Fruit fly (Drosophila melanogaster) whole organism, wandering third instar larva: ENCODE data around the gene Alg1.
A peak's percentile ranks its signal among the peaks of the same experiment; 100 is the strongest.

ENCODE experiments used
- Abd-B ChIP-seq: fragments of >200 bp; optimal IDR thresholded peaks from 2 replicates; lab custom pipeline; 2017; ENCODE audit warnings: missing biosample characterization, missing genetic modification characterization
- CG32264 ChIP-seq: fragments of 200-800 bp; sonication (Bioruptor generic); optimal IDR thresholded peaks from 2 replicates; lab custom pipeline; 2016; ENCODE audit warnings: missing biosample characterization, missing genetic modification characterization
- CrebA ChIP-seq: fragments of 200-800 bp; sonication (Bioruptor generic); optimal IDR thresholded peaks from 2 replicates; lab custom pipeline; 2016; ENCODE audit warnings: missing biosample characterization, mild to moderate bottlenecking, missing genetic modification characterization, borderline replicate concordance
- Dfd ChIP-seq: fragments of >200 bp; optimal IDR thresholded peaks from 2 replicates; lab custom pipeline; 2017; ENCODE audit warnings: missing biosample characterization, missing genetic modification characterization
- Dif ChIP-seq: fragments of 200-275, 200-300 bp; sonication (Bioruptor generic); optimal IDR thresholded peaks from 2 replicates; lab custom pipeline; 2018; ENCODE audit warnings: missing biosample characterization, missing genetic modification characterization; ENCODE audit not compliant: partially characterized antibody
- GATAd ChIP-seq: sonication (Bioruptor generic); optimal IDR thresholded peaks from 2 replicates; lab custom pipeline; 2016; ENCODE audit warnings: missing biosample characterization, missing genetic modification characterization
- HLH106 ChIP-seq: fragments of 200-800 bp; optimal IDR thresholded peaks from 3 replicates; lab custom pipeline; 2019; ENCODE audit warnings: missing biosample characterization, mild to moderate bottlenecking, missing genetic modification characterization, moderate library complexity
- Hnf4 ChIP-seq: fragments of 200-800 bp; sonication (Bioruptor generic); optimal IDR thresholded peaks from 2 replicates; lab custom pipeline; 2016; ENCODE audit warnings: missing biosample characterization, mild to moderate bottlenecking, missing genetic modification characterization
- Hr78 ChIP-seq: fragments of >200 bp; optimal IDR thresholded peaks from 2 replicates; lab custom pipeline; 2017; ENCODE audit warnings: missing biosample characterization, missing genetic modification characterization
- Hr83 ChIP-seq: fragments of 200-300 bp; sonication (Bioruptor generic); optimal IDR thresholded peaks from 2 replicates; lab custom pipeline; 2016; ENCODE audit warnings: missing biosample characterization, mild to moderate bottlenecking, missing genetic modification characterization, moderate library complexity; ENCODE audit not compliant: poor library complexity, severe bottlenecking
- Jra ChIP-seq: sonication (Bioruptor generic); optimal IDR thresholded peaks from 2 replicates; lab custom pipeline; 2016; ENCODE audit warnings: missing biosample characterization, missing genetic modification characterization
- Mio ChIP-seq: sonication (Bioruptor generic); optimal IDR thresholded peaks from 2 replicates; lab custom pipeline; 2016; ENCODE audit warnings: missing biosample characterization, missing genetic modification characterization
- Myc ChIP-seq: fragments of >200 bp; optimal IDR thresholded peaks from 2 replicates; lab custom pipeline; 2017
- OdsH ChIP-seq: fragments of 200-800 bp; sonication (Bioruptor generic); optimal IDR thresholded peaks from 2 replicates; lab custom pipeline; 2016; ENCODE audit warnings: missing biosample characterization, mild to moderate bottlenecking, missing genetic modification characterization
- Rel ChIP-seq, 2 experiments: fragments of 200-800 bp; sonication (Bioruptor generic) in 1 of 2; optimal IDR thresholded peaks; 2 replicates in 1 of 2; 3 replicates in 1 of 2; lab custom pipeline; 2016 to 2019; ENCODE audit warnings: mild to moderate bottlenecking in 2 of 2, missing biosample characterization in 2 of 2, missing genetic modification characterization in 2 of 2, moderate library complexity in 1 of 2
- Sp1 ChIP-seq: fragments of 200-800 bp; sonication (Bioruptor generic); optimal IDR thresholded peaks from 3 replicates; lab custom pipeline; 2019; ENCODE audit warnings: missing biosample characterization, mild to moderate bottlenecking, missing genetic modification characterization, moderate library complexity
- Vsx2 ChIP-seq: fragments of 200-300, 225-300 bp; sonication (Bioruptor generic); optimal IDR thresholded peaks from 2 replicates; lab custom pipeline; 2018; ENCODE audit warnings: missing biosample characterization, missing genetic modification characterization; ENCODE audit not compliant: partially characterized antibody
- br ChIP-seq: fragments of 200-800 bp; sonication (Bioruptor generic); optimal IDR thresholded peaks from 2 replicates; lab custom pipeline; 2016; ENCODE audit warnings: missing biosample characterization, missing genetic modification characterization
- brk ChIP-seq: fragments of 200-800 bp; sonication (Bioruptor generic); optimal IDR thresholded peaks from 2 replicates; lab custom pipeline; 2016; ENCODE audit warnings: missing biosample characterization, mild to moderate bottlenecking, missing genetic modification characterization
- dmrt93B ChIP-seq: fragments of 200-800 bp; sonication (Bioruptor generic); optimal IDR thresholded peaks from 2 replicates; lab custom pipeline; 2018; ENCODE audit warnings: missing biosample characterization, mild to moderate bottlenecking, missing genetic modification characterization
- dsf ChIP-seq: sonication (Bioruptor generic); optimal IDR thresholded peaks from 2 replicates; lab custom pipeline; 2016; ENCODE audit warnings: missing biosample characterization, missing genetic modification characterization, borderline replicate concordance
- ey ChIP-seq: fragments of 200-800 bp; sonication (Bioruptor generic); optimal IDR thresholded peaks from 2 replicates; lab custom pipeline; 2016; ENCODE audit warnings: missing biosample characterization, missing genetic modification characterization
- foxo ChIP-seq, 2 experiments: fragments of 200-800 bp; sonication (Bioruptor generic); optimal IDR thresholded peaks; 2 replicates in 1 of 2; 3 replicates in 1 of 2; lab custom pipeline; 2016 to 2017; ENCODE audit warnings: missing biosample characterization in 2 of 2, missing genetic modification characterization in 2 of 2
- fru ChIP-seq: fragments of 200-800 bp; sonication (Bioruptor generic); optimal IDR thresholded peaks from 3 replicates; lab custom pipeline; 2016; ENCODE audit warnings: missing biosample characterization, mild to moderate bottlenecking, missing genetic modification characterization
- h ChIP-seq: fragments of 200-800 bp; sonication (Bioruptor generic); optimal IDR thresholded peaks from 3 replicates; lab custom pipeline; 2016; ENCODE audit warnings: missing biosample characterization, mild to moderate bottlenecking, missing genetic modification characterization
- jim ChIP-seq: fragments of 175-275, 200-325 bp; sonication (Bioruptor generic); optimal IDR thresholded peaks from 2 replicates; lab custom pipeline; 2016; ENCODE audit warnings: missing biosample characterization, mild to moderate bottlenecking, missing genetic modification characterization
- lola ChIP-seq: fragments of >200 bp; optimal IDR thresholded peaks from 2 replicates; lab custom pipeline; 2017; ENCODE audit warnings: missing biosample characterization, missing genetic modification characterization
- pan ChIP-seq: fragments of >200 bp; optimal IDR thresholded peaks from 2 replicates; lab custom pipeline; 2017
- rgr ChIP-seq: fragments of 200-800 bp; sonication (Bioruptor generic); optimal IDR thresholded peaks from 3 replicates; lab custom pipeline; 2016; ENCODE audit warnings: missing biosample characterization, mild to moderate bottlenecking, missing genetic modification characterization
- sage ChIP-seq: fragments of 200-800 bp; sonication (Bioruptor generic); optimal IDR thresholded peaks from 2 replicates; lab custom pipeline; 2016; ENCODE audit warnings: missing biosample characterization, mild to moderate bottlenecking, missing genetic modification characterization
- sv ChIP-seq: fragments of 200-800 bp; sonication (Bioruptor generic); optimal IDR thresholded peaks from 3 replicates; lab custom pipeline; 2016; ENCODE audit warnings: missing biosample characterization, missing genetic modification characterization
- tai ChIP-seq: sonication (Bioruptor generic); optimal IDR thresholded peaks from 2 replicates; lab custom pipeline; 2016; ENCODE audit warnings: missing biosample characterization, missing genetic modification characterization
- woc ChIP-seq: sonication (Bioruptor generic); optimal IDR thresholded peaks from 2 replicates; lab custom pipeline; 2016; ENCODE audit warnings: missing biosample characterization, mild to moderate bottlenecking, missing genetic modification characterization

Alg1 gene

dm6 chr3R:17793287-17793686, 17.6 kb downstream of the Alg1 start:
- no peak for TF ChIP-seq brk
- no peak for TF ChIP-seq foxo (GFP tag; optimal IDR thresholded peaks at IDR 0.05; lab: Kevin White, UChicago)
- no peak for TF ChIP-seq Rel (GFP tag; optimal IDR thresholded peaks at IDR 0.05; lab: Kevin White, UChicago)
- no peak for TF ChIP-seq Rel (tag; optimal IDR thresholded peaks at IDR 0.05; lab: Kevin White, UChicago)
- no peak for TF ChIP-seq pan (lab: Kevin White, UChicago)
- no peak for TF ChIP-seq tai
- no peak for TF ChIP-seq woc (GFP tag; lab: Kevin White, UChicago)
- TF ChIP-seq jim (GFP tag; lab: Kevin White, UChicago): no peak
- TF ChIP-seq Mio: no peak
- TF ChIP-seq fru (GFP tag; lab: Kevin White, UChicago): no peak
- TF ChIP-seq GATAd (GFP tag; lab: Kevin White, UChicago): no peak
- TF ChIP-seq Sp1 (GFP tag; lab: Kevin White, UChicago): no peak
- no peak for TF ChIP-seq Hr78

- TF ChIP-seq tai (no peak), sage (GFP tag; lab: Kevin White, UChicago) (no peak), dsf (GFP tag; lab: Kevin White, UChicago) (no peak), OdsH (GFP tag; lab: Kevin White, UChicago) (no peak), sv (GFP tag; lab: Kevin White, UChicago) (no peak), rgr (GFP tag; lab: Kevin White, UChicago) (no peak), br (GFP tag; lab: Kevin White, UChicago) (no peak), Myc (no peak), Mio (no peak), dmrt93B (GFP tag; lab: Kevin White, UChicago) (no peak), Rel (GFP tag; optimal IDR thresholded peaks at IDR 0.05; lab: Kevin White, UChicago) (no peak), Rel (tag; optimal IDR thresholded peaks at IDR 0.05; lab: Kevin White, UChicago) (no peak), Abd-B (GFP tag; lab: Kevin White, UChicago) (no peak), HLH106 (tag; lab: Kevin White, UChicago) (no peak), CG32264 (GFP tag; lab: Kevin White, UChicago) (no peak), lola (GFP tag; lab: Kevin White, UChicago) (no peak), Vsx2 (GFP tag; lab: Kevin White, UChicago) (no peak), Hr83 (no peak), h (GFP tag; lab: Kevin White, UChicago) (no peak), Jra (no peak), pan (lab: Kevin White, UChicago) (no peak)
Observed at dm6 chr3R:17789937-17790336, 21.0 kb downstream of the Alg1 start.

dm6 chr3R:17787780-17788179, 23.2 kb downstream of the Alg1 start:
- TF ChIP-seq CrebA (GFP tag; lab: Kevin White, UChicago) (no peak), HLH106 (tag; lab: Kevin White, UChicago) (no peak), Myc (no peak), GATAd (GFP tag; lab: Kevin White, UChicago) (no peak), woc (GFP tag; lab: Kevin White, UChicago) (no peak), dsf (GFP tag; lab: Kevin White, UChicago) (no peak), foxo (GFP tag; optimal IDR thresholded peaks at IDR 0.05; lab: Kevin White, UChicago) (no peak), dmrt93B (GFP tag; lab: Kevin White, UChicago) (no peak), Sp1 (GFP tag; lab: Kevin White, UChicago) (no peak), Mio (no peak)
- TF ChIP-seq, all 38 proteins: peak for 0

- no peak for TF ChIP-seq Myc
Observed at dm6 chr3R:17784189-17784588, 26.7 kb downstream of the Alg1 start.

- TF ChIP-seq Dfd (GFP tag; lab: Kevin White, UChicago): peak; percentile 4
- no peak for TF ChIP-seq GATAd (GFP tag; lab: Kevin White, UChicago)
- no peak for TF ChIP-seq Jra
- no peak for TF ChIP-seq Abd-B (GFP tag; lab: Kevin White, UChicago)
- no peak for TF ChIP-seq CrebA (GFP tag; lab: Kevin White, UChicago)
Observed at dm6 chr3R:17783144-17783543, 27.8 kb downstream of the Alg1 start.

- TF ChIP-seq Vsx2 (GFP tag; lab: Kevin White, UChicago) (no peak), HLH106 (tag; lab: Kevin White, UChicago) (peak; percentile 54), ey (GFP tag; lab: Kevin White, UChicago) (peak; percentile 46), Dif (no peak), lola (GFP tag; lab: Kevin White, UChicago) (no peak), sv (GFP tag; lab: Kevin White, UChicago) (peak; percentile 54), Sp1 (GFP tag; lab: Kevin White, UChicago) (no peak), foxo (GFP tag; optimal IDR thresholded peaks at IDR 0.05; lab: Kevin White, UChicago) (peak in 1 of 2 experiments; percentile 40), h (GFP tag; lab: Kevin White, UChicago) (peak; percentile 37), rgr (GFP tag; lab: Kevin White, UChicago) (peak; percentile 29), br (GFP tag; lab: Kevin White, UChicago) (peak; percentile 22), woc (GFP tag; lab: Kevin White, UChicago) (no peak), Hnf4 (GFP tag; lab: Kevin White, UChicago) (no peak), fru (GFP tag; lab: Kevin White, UChicago) (peak; percentile 31)
Observed at dm6 chr3R:17781371-17781770, 29.6 kb downstream of the Alg1 start.
